Worm (Caenorhabditis elegans): ENCODE measurements around the gene col-141.

col-141 gene

ce11 chrV:6801850-6802249, 27.7 kb upstream of the col-141 start, which contains the start of gene dmsr-10:
Gene dmsr-10, minus strand, starts transcription at chrV:6801950.
- TF ChIP-seq D2030.7 (GFP tag; IDR thresholded peaks at IDR 0.05) (no peak), sdz-38 (tag; optimal IDR thresholded peaks at IDR 0.05) (no peak), ztf-18 (tag; optimal IDR thresholded peaks at IDR 0.05) (no peak), rcor-1 (GFP tag; IDR thresholded peaks at IDR 0.05) (no peak), ztf-3 (GFP tag; optimal IDR thresholded peaks at IDR 0.05) (no peak), ztf-6 (GFP tag; IDR thresholded peaks at IDR 0.05) (no peak), athp-1 (tag; optimal IDR thresholded peaks at IDR 0.05) (no peak), zim-3 (tag; optimal IDR thresholded peaks at IDR 0.05) (no peak), lsl-1 (GFP tag; optimal IDR thresholded peaks at IDR 0.05) (no peak)

- TF ChIP-seq hrde-1 (tag; optimal IDR thresholded peaks at IDR 0.05; ENCODE audit: borderline replicate concordance) (no peak), mcd-1 (GFP tag; IDR thresholded peaks at IDR 0.05) (no peak), ama-1 (optimal IDR thresholded peaks at IDR 0.05) (no peak), ama-1 (GFP tag; optimal IDR thresholded peaks at IDR 0.05) (no peak), lin-40 (tag; optimal IDR thresholded peaks at IDR 0.05) (no peak), nfya-2 (GFP tag; IDR thresholded peaks at IDR 0.05) (no peak), ztf-18 (tag; optimal IDR thresholded peaks at IDR 0.05) (no peak), lag-1 (GFP tag; IDR thresholded peaks at IDR 0.05) (no peak), unc-62 (GFP tag; optimal IDR thresholded peaks at IDR 0.05) (no peak), pha-4 (tag; optimal IDR thresholded peaks at IDR 0.05) (no peak), hmg-20 (GFP tag; IDR thresholded peaks at IDR 0.05) (no peak), dpff-1 (tag; optimal IDR thresholded peaks at IDR 0.05) (no peak), nhr-90 (tag; optimal IDR thresholded peaks at IDR 0.05) (no peak), ekl-4 (GFP tag; IDR thresholded peaks at IDR 0.05) (no peak), madf-6 (GFP tag; IDR thresholded peaks at IDR 0.05) (no peak), Y53G8AR.9 (GFP tag; conservative IDR thresholded peaks at IDR 0.05) (no peak), ceh-58 (GFP tag; IDR thresholded peaks at IDR 0.05) (no peak), hlh-26 (GFP tag; conservative IDR thresholded peaks at IDR 0.05) (no peak), nhr-80 (tag; optimal IDR thresholded peaks at IDR 0.05) (no peak), ccch-3 (GFP tag; optimal IDR thresholded peaks at IDR 0.05) (no peak)
Measured at ce11 chrV:6803992-6804391, 25.5 kb upstream of the col-141 start, which contains the start of gene dmsr-11. Gene dmsr-11, minus strand, starts transcription at chrV:6804092.

- TF ChIP-seq ztf-22 (GFP tag; optimal IDR thresholded peaks at IDR 0.05) (no peak), rpc-1 (optimal IDR thresholded peaks at IDR 0.05) (no peak), rpc-1 (tag; optimal IDR thresholded peaks at IDR 0.05) (no peak), lir-1 (GFP tag; conservative IDR thresholded peaks at IDR 0.05) (no peak), Y53F4B.3 (GFP tag; IDR thresholded peaks at IDR 0.05) (no peak), hlh-12 (tag; optimal IDR thresholded peaks at IDR 0.05) (no peak), unc-130 (GFP tag; optimal IDR thresholded peaks at IDR 0.05) (no peak), B0019.2 (GFP tag; conservative IDR thresholded peaks at IDR 0.05) (no peak), ets-4 (GFP tag; optimal IDR thresholded peaks at IDR 0.05) (no peak), bed-2 (GFP tag; IDR thresholded peaks at IDR 0.05) (no peak)
Measured at ce11 chrV:6806340-6806739, 23.2 kb upstream of the col-141 start, which contains the start of gene dmsr-12. Gene dmsr-12, minus strand, starts transcription at chrV:6806440.

ce11 chrV:6808962-6809361, 20.5 kb upstream of the col-141 start, which contains the start of gene dmsr-16:
Gene dmsr-16, minus strand, starts transcription at chrV:6809062.
- no peak for TF ChIP-seq unc-62 (GFP tag; optimal IDR thresholded peaks at IDR 0.05)
- TF ChIP-seq hrde-1 (tag; optimal IDR thresholded peaks at IDR 0.05; ENCODE audit: borderline replicate concordance) = no peak
- TF ChIP-seq ceh-100 (GFP tag; IDR thresholded peaks at IDR 0.05) = no peak
- TF ChIP-seq ekl-4 (GFP tag; IDR thresholded peaks at IDR 0.05) = no peak
- no peak for TF ChIP-seq C06A6.2 (GFP tag; conservative IDR thresholded peaks at IDR 0.05)
- TF ChIP-seq egrh-3 (GFP tag; IDR thresholded peaks at IDR 0.05) = no peak
- no peak for TF ChIP-seq aptf-3 (GFP tag; IDR thresholded peaks at IDR 0.05)
- no peak for TF ChIP-seq sea-2 (GFP tag; IDR thresholded peaks at IDR 0.05)
